Fruit fly (Drosophila melanogaster): ENCODE results near the gene CG34417.

- TF ChIP-seq CG7101 (tag; optimal IDR thresholded peaks at IDR 0.05) (no peak), CG33017 (tag; optimal IDR thresholded peaks at IDR 0.05) (no peak), CG1620 (GFP tag; optimal IDR thresholded peaks at IDR 0.05) (no peak), CG14711 (tag; optimal IDR thresholded peaks at IDR 0.05) (no peak), Crg-1 (GFP tag; optimal IDR thresholded peaks at IDR 0.05) (no peak)
These were observed 97.6 kb downstream of the CG34417 start for dm6 chrX:6638123-6638522.

Measured in whole organism, adult.